Fruit fly (Drosophila melanogaster): ENCODE data around the gene Ccp84Ac.

- TF ChIP-seq CG14655 (GFP tag; optimal IDR thresholded peaks at IDR 0.05) (no peak), EcR (GFP tag; optimal IDR thresholded peaks at IDR 0.05) (no peak)
These were observed 17.6 kb downstream of the Ccp84Ac start, which contains the start of gene lab for dm6 chr3R:6678480-6678879.
